Fruit fly (Drosophila melanogaster): ENCODE measurements around the gene Spag1.

Gene Spag1

DNA sequence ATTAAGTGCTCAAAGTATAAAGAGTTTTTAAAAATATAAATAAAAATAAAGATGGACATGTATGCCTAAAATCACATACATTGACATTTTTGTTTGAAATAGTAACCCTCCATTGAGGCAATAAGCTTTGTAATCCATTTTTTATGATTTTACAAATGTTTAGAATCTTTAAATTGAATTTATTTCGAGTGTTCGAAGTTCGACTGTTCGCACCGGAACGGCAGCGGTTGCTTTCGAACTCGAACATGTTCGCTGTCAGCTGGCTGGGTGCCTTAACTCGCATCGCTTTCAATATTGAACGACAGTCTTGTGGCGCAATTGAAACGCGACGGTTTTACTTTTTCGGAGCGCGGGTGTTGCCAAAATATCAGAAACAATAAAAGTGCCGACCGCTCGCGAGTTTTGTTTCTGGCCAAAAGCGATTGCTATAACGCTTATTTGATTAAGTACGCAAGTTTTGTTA, 32.1 kb upstream of the Spag1 start, which contains the start of gene CG46339 (continued):
- TF ChIP-seq CG31441 (GFP tag; IDR thresholded peaks at IDR 0.05) (0 out of 2 replicates have a peak, but pooled peaks have one; percentile 32), insv (GFP tag; optimal IDR thresholded peaks at IDR 0.05) (peak in 1 of 2 experiments; percentile 10), ara (GFP tag; IDR thresholded peaks at IDR 0.05) (peak; percentile 60), Sox100B (GFP tag; optimal IDR thresholded peaks at IDR 0.05) (peak; percentile 47), gro (GFP tag; optimal IDR thresholded peaks at IDR 0.05) (peak; percentile 87), CrebB (tag; optimal IDR thresholded peaks at IDR 0.05) (peak; percentile 85), CG15073 (GFP tag; optimal IDR thresholded peaks at IDR 0.05) (no peak), CG18262 (tag; optimal IDR thresholded peaks at IDR 0.05) (peak; percentile 61), CG2678 (tag; optimal IDR thresholded peaks at IDR 0.05) (peak; percentile 71), CG16779 (GFP tag; IDR thresholded peaks at IDR 0.05) (0 out of 2 replicates have a peak, but pooled peaks have one; percentile 65), CG18764 (GFP tag; optimal IDR thresholded peaks at IDR 0.05) (peak; percentile 31), CG10321 (GFP tag; IDR thresholded peaks at IDR 0.05) (0 out of 2 replicates have a peak, but pooled peaks have one; percentile 5), Fer3 (tag; optimal IDR thresholded peaks at IDR 0.05) (peak; percentile 54), Asciz (GFP tag; optimal IDR thresholded peaks at IDR 0.05) (peak; percentile 25), CG8359 (GFP tag; optimal IDR thresholded peaks at IDR 0.05; ENCODE audit: borderline replicate concordance) (no peak), CG34224 (GFP tag; IDR thresholded peaks at IDR 0.05; ENCODE audit: partially characterized antibody) (peak; percentile 25), CG2202 (tag; optimal IDR thresholded peaks at IDR 0.05) (peak; percentile 6), CG11723 (GFP tag; optimal IDR thresholded peaks at IDR 0.05) (peak; percentile 49), sens (GFP tag) (peak; percentile 45), Hr78 (GFP tag; optimal IDR thresholded peaks at IDR 0.05) (no peak), Hr39 (optimal IDR thresholded peaks at IDR 0.05) (no peak), Lpt (GFP tag; optimal IDR thresholded peaks at IDR 0.05) (no peak), Myb (GFP tag; optimal IDR thresholded peaks at IDR 0.05) (peak; percentile 21), lab (GFP tag; optimal IDR thresholded peaks at IDR 0.05) (peak; percentile 92), stwl (tag; optimal IDR thresholded peaks at IDR 0.05) (peak; percentile 5), CG13123 (GFP tag; optimal IDR thresholded peaks at IDR 0.05) (no peak), CG4328 (GFP tag; optimal IDR thresholded peaks at IDR 0.05) (peak; percentile 55), caup (GFP tag; optimal IDR thresholded peaks at IDR 0.05; ENCODE audit: severe bottlenecking) (peak; percentile 94), Oli (tag; optimal IDR thresholded peaks at IDR 0.05) (no peak), pzg (GFP tag; optimal IDR thresholded peaks at IDR 0.05) (peak; percentile 3), CG12942 (GFP tag; optimal IDR thresholded peaks at IDR 0.05) (no peak), CG34376 (GFP tag; optimal IDR thresholded peaks at IDR 0.05) (peak; percentile 91), Meics (GFP tag; optimal IDR thresholded peaks at IDR 0.05) (peak; percentile 77), bsh (GFP tag; optimal IDR thresholded peaks at IDR 0.05) (peak in 1 of 2 experiments; percentile 43), CG15601 (tag; optimal IDR thresholded peaks at IDR 0.05) (peak; percentile 100), CG4707 (GFP tag; optimal IDR thresholded peaks at IDR 0.05) (peak; percentile 62), Xrp1 (GFP tag; IDR thresholded peaks at IDR 0.05) (peak; percentile 62; the same call in 1 of the 2 replicates), CG12769 (tag; optimal IDR thresholded peaks at IDR 0.05) (peak; percentile 65), mam (GFP tag; optimal IDR thresholded peaks at IDR 0.05) (no peak), CG9215 (GFP tag; IDR thresholded peaks at IDR 0.05) (no peak), Hsf (GFP tag; optimal IDR thresholded peaks at IDR 0.05) (no peak), CG7839 (tag; optimal IDR thresholded peaks at IDR 0.05) (peak; percentile 18), Nf-YC (tag; optimal IDR thresholded peaks at IDR 0.05) (peak; percentile 41), CG6683 (GFP tag; optimal IDR thresholded peaks at IDR 0.05) (peak; percentile 78), PHDP (tag; optimal IDR thresholded peaks at IDR 0.05) (peak; percentile 59), CG13287 (GFP tag; IDR thresholded peaks at IDR 0.05; ENCODE audit: partially characterized antibody) (peak; percentile 56), CG13775 (GFP tag; optimal IDR thresholded peaks at IDR 0.05) (peak; percentile 31), CG13296 (GFP tag; optimal IDR thresholded peaks at IDR 0.05) (peak; percentile 82), ftz-f1 (GFP tag; optimal IDR thresholded peaks at IDR 0.05) (peak; percentile 28)
